Worm (Caenorhabditis elegans): ENCODE data around the gene T23C6.4.
"Not testable (repeated sequence)": the region's sequence is repeated elsewhere in the genome, so short reads cannot be mapped to it uniquely, and the experiment has no call there.

ce11 chrX:17117359-17117758 lies 32.4 kb downstream of the T23C6.4 start, which contains the start of gene K09E3.2:
- TF ChIP-seq lin-39 (tag; optimal IDR thresholded peaks at IDR 0.05); ama-1 (optimal IDR thresholded peaks at IDR 0.05); egl-27 (tag; optimal IDR thresholded peaks at IDR 0.05); fos-1 (tag; optimal IDR thresholded peaks at IDR 0.05); hpl-2 (GFP tag; optimal IDR thresholded peaks at IDR 0.05); snpc-4 (tag; optimal IDR thresholded peaks at IDR 0.05); unc-86 (tag; optimal IDR thresholded peaks at IDR 0.05); elt-3 (tag; optimal IDR thresholded peaks at IDR 0.05); aha-1 (tag; optimal IDR thresholded peaks at IDR 0.05); tbx-2 (tag; optimal IDR thresholded peaks at IDR 0.05): not testable (repeated sequence)
